Worm (Caenorhabditis elegans): ENCODE results near the gene ttc-37.

- TF ChIP-seq ttx-3 (tag; optimal IDR thresholded peaks at IDR 0.05): no peak
- no peak for TF ChIP-seq nhr-11 (tag; optimal IDR thresholded peaks at IDR 0.05)
- no peak for TF ChIP-seq ama-1 (optimal IDR thresholded peaks at IDR 0.05)
- no peak for TF ChIP-seq pax-1 (tag; optimal IDR thresholded peaks at IDR 0.05)
- no peak for TF ChIP-seq elt-2 (tag; optimal IDR thresholded peaks at IDR 0.05)
- no peak for TF ChIP-seq fkh-10 (GFP tag; optimal IDR thresholded peaks at IDR 0.05)
- no peak for TF ChIP-seq K02D7.2 (tag; optimal IDR thresholded peaks at IDR 0.05)
- TF ChIP-seq ceh-45 (GFP tag; IDR thresholded peaks at IDR 0.05): no peak
- TF ChIP-seq gmeb-2 (tag; optimal IDR thresholded peaks at IDR 0.05): no peak
These were observed at the start of gene ttc-37 for ce11 chrV:5204127-5204526.

Measured in whole organism, late embryonic.